Worm (Caenorhabditis elegans) whole organism, young adult: Measurements from ENCODE around the gene clec-140.
A peak's percentile ranks its signal among the peaks of the same experiment; 100 is the strongest.

Source experiments
- D2030.7 ChIP-seq: fragments of 200-800 bp; sonication (Bioruptor generic); IDR thresholded peaks from 2 replicates; pipeline ENCODE4 v1.3.6; 2022; ENCODE audit warnings: missing genetic modification reagents, missing genetic modification characterization, missing compliant biosample characterization
- F52B5.7 ChIP-seq: sonication (generic microtip); optimal IDR thresholded peaks from 2 replicates; lab custom pipeline; 2016; ENCODE audit warnings: mild to moderate bottlenecking, missing genetic modification characterization, missing compliant biosample characterization
- F57C9.4 ChIP-seq: sonication (generic microtip); optimal IDR thresholded peaks from 2 replicates; lab custom pipeline; 2017; ENCODE audit warnings: mild to moderate bottlenecking, missing genetic modification characterization, missing compliant biosample characterization
- K12H6.12 ChIP-seq: fragments of 200-800 bp; sonication (Bioruptor generic); optimal IDR thresholded peaks from 2 replicates; lab custom pipeline; 2018; ENCODE audit warnings: mild to moderate bottlenecking, missing genetic modification characterization, missing compliant biosample characterization
- T07F8.4 ChIP-seq: sonication (generic microtip); optimal IDR thresholded peaks from 2 replicates; lab custom pipeline; 2016; ENCODE audit warnings: mild to moderate bottlenecking, missing genetic modification characterization, moderate library complexity, missing compliant biosample characterization
- T26A5.8 ChIP-seq: sonication (generic microtip); optimal IDR thresholded peaks from 2 replicates; lab custom pipeline; 2016; ENCODE audit warnings: missing genetic modification characterization, missing compliant biosample characterization
- Y79H2A.3 ChIP-seq: fragments of 200-800 bp; sonication (Bioruptor generic); conservative IDR thresholded peaks from 2 replicates; pipeline ENCODE4 v1.3.6; 2022; ENCODE audit warnings: missing genetic modification reagents, missing genetic modification characterization, missing compliant biosample characterization
- Y95B8A.8 ChIP-seq: fragments of 200-800 bp; sonication (Bioruptor generic); IDR thresholded peaks from 2 replicates; pipeline ENCODE4 v1.3.6; 2022; ENCODE audit warnings: missing genetic modification reagents, missing genetic modification characterization, missing compliant biosample characterization
- ama-1 ChIP-seq, 3 experiments: fragments of 150-350 bp in 1 of 3; sonication (generic microtip) in 2 of 3; optimal IDR thresholded peaks; 2 replicates each; lab custom pipeline; 2014 to 2018; ENCODE audit warnings: missing biosample characterization in 2 of 3, missing genetic modification characterization in 2 of 3, missing genetic modification reagents in 2 of 3
- aptf-2 ChIP-seq: fragments of 200-800 bp; sonication (Bioruptor generic); conservative IDR thresholded peaks from 2 replicates; pipeline ENCODE4 v1.3.6; 2022; ENCODE audit warnings: missing genetic modification reagents, missing genetic modification characterization, missing compliant biosample characterization
- cebp-1 ChIP-seq, 2 experiments: fragments of 200-800 bp in 1 of 2; sonication (Bioruptor generic) in 1 of 2; sonication (generic microtip) in 1 of 2; IDR thresholded peaks in 1 of 2; optimal IDR thresholded peaks in 1 of 2; 2 replicates each; pipeline versions ENCODE4 v1.3.6 to Lab custom; 2017 to 2022; ENCODE audit warnings: missing compliant biosample characterization in 2 of 2, missing genetic modification characterization in 2 of 2, mild to moderate bottlenecking in 1 of 2, missing genetic modification reagents in 1 of 2, moderate library complexity in 1 of 2
- ceh-58 ChIP-seq: fragments of 200-800 bp; sonication (Bioruptor generic); IDR thresholded peaks from 2 replicates; pipeline ENCODE4 v1.3.6; 2022; ENCODE audit warnings: missing genetic modification characterization, missing compliant biosample characterization
- egrh-3 ChIP-seq: fragments of 200-800 bp; sonication (Bioruptor generic); IDR thresholded peaks from 2 replicates; pipeline ENCODE4 v1.3.6; 2022; ENCODE audit warnings: missing genetic modification reagents, missing genetic modification characterization, missing compliant biosample characterization
- ets-4 ChIP-seq: fragments of 200-800 bp; sonication (Bioruptor generic); optimal IDR thresholded peaks from 2 replicates; lab custom pipeline; 2018; ENCODE audit warnings: mild to moderate bottlenecking, missing genetic modification characterization, missing compliant biosample characterization
- him-1 ChIP-seq: sonication (generic microtip); optimal IDR thresholded peaks from 2 replicates; lab custom pipeline; 2016; ENCODE audit warnings: missing genotype, missing genetic modification reagents, missing genetic modification characterization, missing compliant biosample characterization
- let-526 ChIP-seq: fragments of 200-800 bp; sonication (Bioruptor generic); IDR thresholded peaks from 2 replicates; pipeline ENCODE4 v1.3.6; 2022; ENCODE audit warnings: missing genetic modification reagents, missing genetic modification characterization, missing compliant biosample characterization
- let-607 ChIP-seq, 2 experiments: fragments of 200-800 bp in 1 of 2; sonication (Bioruptor generic) in 1 of 2; sonication (generic microtip) in 1 of 2; optimal IDR thresholded peaks; 2 replicates each; lab custom pipeline; 2016 to 2018; ENCODE audit warnings: mild to moderate bottlenecking in 2 of 2, missing compliant biosample characterization in 2 of 2, missing genetic modification characterization in 2 of 2, moderate library complexity in 2 of 2, missing genotype in 1 of 2
- lin-26 ChIP-seq: fragments of 200-800 bp; sonication (Bioruptor generic); IDR thresholded peaks from 2 replicates; pipeline ENCODE4 v1.3.6; 2022; ENCODE audit warnings: missing genetic modification reagents, missing genetic modification characterization, missing compliant biosample characterization
- lin-35 ChIP-seq, 3 experiments: fragments of 150-350 bp in 2 of 3; sonication (generic microtip) in 1 of 3; optimal IDR thresholded peaks; 2 replicates each; lab custom pipeline; 2014 to 2018; ENCODE audit warnings: missing biosample characterization in 3 of 3, missing genetic modification characterization in 3 of 3, missing genetic modification reagents in 3 of 3
- lin-54 ChIP-seq: fragments of 200-800 bp; sonication (Bioruptor generic); optimal IDR thresholded peaks from 2 replicates; lab custom pipeline; 2018; ENCODE audit warnings: mild to moderate bottlenecking, missing genetic modification characterization, missing compliant biosample characterization
- lsl-1 ChIP-seq: fragments of 200-800 bp; sonication (Bioruptor generic); optimal IDR thresholded peaks from 2 replicates; lab custom pipeline; 2018; ENCODE audit warnings: mild to moderate bottlenecking, missing genetic modification characterization, moderate library complexity, missing compliant biosample characterization
- madf-3 ChIP-seq: fragments of 200-800 bp; sonication (Bioruptor generic); IDR thresholded peaks from 2 replicates; pipeline ENCODE4 v1.3.6; 2022; ENCODE audit warnings: missing genetic modification reagents, missing genetic modification characterization, missing compliant biosample characterization
- mel-28 ChIP-seq: sonication (generic microtip); optimal IDR thresholded peaks from 2 replicates; lab custom pipeline; 2016; ENCODE audit warnings: borderline replicate concordance, mild to moderate bottlenecking, missing genetic modification characterization, missing compliant biosample characterization
- nfya-1 ChIP-seq: sonication (generic microtip); optimal IDR thresholded peaks from 2 replicates; lab custom pipeline; 2017; ENCODE audit warnings: antibody characterized with exemption, missing compliant biosample characterization, missing genetic modification characterization, borderline replicate concordance; ENCODE audit not compliant: insufficient read depth
- nhr-120 ChIP-seq: fragments of 200-800 bp; sonication (Bioruptor generic); IDR thresholded peaks from 2 replicates; pipeline ENCODE4 v1.3.6; 2022; ENCODE audit warnings: missing genetic modification characterization, missing compliant biosample characterization
- nhr-179 ChIP-seq: sonication (generic microtip); optimal IDR thresholded peaks from 2 replicates; lab custom pipeline; 2016; ENCODE audit warnings: mild to moderate bottlenecking, missing genetic modification characterization, missing compliant biosample characterization
- nhr-80 ChIP-seq: sonication (generic microtip); optimal IDR thresholded peaks from 2 replicates; lab custom pipeline; 2016; ENCODE audit warnings: missing genetic modification characterization, missing compliant biosample characterization
- rpc-1 ChIP-seq, 2 experiments: fragments of 150-350 bp in 1 of 2; sonication (generic microtip) in 1 of 2; optimal IDR thresholded peaks; 2 replicates each; lab custom pipeline; 2014 to 2018; ENCODE audit warnings: missing biosample characterization in 1 of 2, missing genetic modification characterization in 1 of 2, missing genetic modification reagents in 1 of 2, missing genotype in 1 of 2
- snpc-4 ChIP-seq, 5 experiments: fragments of 150-350 bp in 1 of 5; sonication (generic microtip) in 4 of 5; optimal IDR thresholded peaks; 2 replicates each; lab custom pipeline; 2014 to 2018; ENCODE audit warnings: missing genetic modification characterization in 5 of 5, missing biosample characterization in 3 of 5, antibody characterized with exemption in 2 of 5, mild to moderate bottlenecking in 2 of 5, missing compliant biosample characterization in 2 of 5, missing genotype in 2 of 5, moderate library complexity in 2 of 5, missing genetic modification reagents in 1 of 5
- somi-1 ChIP-seq: fragments of 200-800 bp; sonication (Bioruptor generic); optimal IDR thresholded peaks from 2 replicates; lab custom pipeline; 2018; ENCODE audit warnings: mild to moderate bottlenecking, missing genetic modification characterization, missing compliant biosample characterization
- sptf-2 ChIP-seq: fragments of 200-800 bp; sonication (Bioruptor generic); optimal IDR thresholded peaks from 2 replicates; lab custom pipeline; 2018; ENCODE audit warnings: mild to moderate bottlenecking, missing genetic modification characterization, missing compliant biosample characterization
- xnd-1 ChIP-seq: sonication (generic microtip); optimal IDR thresholded peaks from 2 replicates; lab custom pipeline; 2016; ENCODE audit warnings: missing genotype, missing genetic modification reagents, missing genetic modification characterization, missing compliant biosample characterization
- zfh-2 ChIP-seq: fragments of 200-800 bp; sonication (Bioruptor generic); conservative IDR thresholded peaks from 2 replicates; pipeline ENCODE4 v1.3.6; 2022; ENCODE audit warnings: missing genetic modification reagents, missing genetic modification characterization, missing compliant biosample characterization
- ztf-18 ChIP-seq: sonication (generic microtip); optimal IDR thresholded peaks from 2 replicates; lab custom pipeline; 2016; ENCODE audit warnings: missing genotype, mild to moderate bottlenecking, missing genetic modification characterization, missing compliant biosample characterization
- ztf-6 ChIP-seq: fragments of 200-800 bp; sonication (Bioruptor generic); IDR thresholded peaks from 2 replicates; pipeline ENCODE4 v1.3.6; 2022; ENCODE audit warnings: missing genetic modification reagents, missing genetic modification characterization, missing compliant biosample characterization

The clec-140 gene

ce11 chrII:4673670-4674069, 810 bp downstream of the clec-140 start:
- no peak for TF ChIP-seq madf-3 (GFP tag; lab: Robert Waterston, UW)
- TF ChIP-seq somi-1 = no peak
- TF ChIP-seq ztf-18 (tag; lab: Kevin White, UChicago) = no peak
- TF ChIP-seq let-526 (GFP tag; lab: Robert Waterston, UW) = no peak
- no peak for TF ChIP-seq snpc-4 (GFP tag; optimal IDR thresholded peaks at IDR 0.05; lab: Kevin White, UChicago)
- no peak for TF ChIP-seq snpc-4 (tag; optimal IDR thresholded peaks at IDR 0.05; lab: Kevin White, UChicago)
- TF ChIP-seq sptf-2 (GFP tag; lab: Kevin White, UChicago) = no peak
- no peak for TF ChIP-seq zfh-2 (GFP tag; lab: Robert Waterston, UW)
- TF ChIP-seq lin-35 (GFP tag; optimal IDR thresholded peaks at IDR 0.05; lab: Kevin White, UChicago) = no peak
- TF ChIP-seq let-607 (tag; optimal IDR thresholded peaks at IDR 0.05; lab: Kevin White, UChicago) = no peak
- TF ChIP-seq xnd-1 (tag; lab: Kevin White, UChicago) = no peak
- no peak for TF ChIP-seq nhr-120 (GFP tag; lab: Robert Waterston, UW)
- TF ChIP-seq Y95B8A.8 = no peak
- no peak for TF ChIP-seq T07F8.4 (tag; lab: Kevin White, UChicago)
- TF ChIP-seq egrh-3 (GFP tag; lab: Robert Waterston, UW) = no peak
- TF ChIP-seq ama-1 (optimal IDR thresholded peaks at IDR 0.05; lab: Kevin White, UChicago) = no peak
- no peak for TF ChIP-seq ama-1 (GFP tag; optimal IDR thresholded peaks at IDR 0.05; lab: Kevin White, UChicago)
- TF ChIP-seq ceh-58 (GFP tag; lab: Robert Waterston, UW) = no peak
- TF ChIP-seq, all 124 proteins: peak for 0

DNA sequence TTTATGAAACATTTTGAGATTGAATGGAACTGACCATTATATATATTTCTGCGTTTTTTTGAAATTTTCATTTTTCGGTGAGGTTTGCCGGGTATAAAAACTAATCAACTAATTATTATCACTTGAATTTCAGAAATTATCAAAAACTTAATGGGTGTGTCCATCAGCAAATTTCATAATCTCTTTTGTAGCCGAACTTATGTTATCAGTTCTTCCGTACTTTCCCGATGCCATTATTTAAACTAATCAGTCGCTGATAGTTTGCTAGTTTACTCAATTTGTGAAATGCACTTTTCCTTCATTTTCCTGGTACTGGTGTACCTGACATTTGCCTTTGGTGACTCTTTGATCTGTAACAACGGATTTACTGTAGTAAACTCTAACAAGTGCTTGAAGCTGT, 1.3 kb downstream of the clec-140 start:
- no peak for TF ChIP-seq cebp-1 (GFP tag; IDR thresholded peaks at IDR 0.05; lab: Robert Waterston, UW)
- TF ChIP-seq cebp-1 (tag; optimal IDR thresholded peaks at IDR 0.05; lab: Kevin White, UChicago) = no peak
- no peak for TF ChIP-seq let-607 (tag; optimal IDR thresholded peaks at IDR 0.05; lab: Kevin White, UChicago)
- TF ChIP-seq lin-54 = no peak
- peak; percentile 74 for TF ChIP-seq nhr-80 (tag; lab: Kevin White, UChicago)
- TF ChIP-seq mel-28 (tag; lab: Kevin White, UChicago) = no peak

ce11 chrII:4675481-4675880, 2.6 kb downstream of the clec-140 start, which contains the start of gene T05A7.3:
Gene T05A7.3, plus strand, starts transcription at chrII:4675781.
- TF ChIP-seq rpc-1 (optimal IDR thresholded peaks at IDR 0.05; lab: Kevin White, UChicago) = no peak
- no peak for TF ChIP-seq rpc-1 (tag; optimal IDR thresholded peaks at IDR 0.05; lab: Kevin White, UChicago)
- no peak for TF ChIP-seq aptf-2 (GFP tag; lab: Robert Waterston, UW)
- TF ChIP-seq T26A5.8 (tag; lab: Kevin White, UChicago) = no peak
- TF ChIP-seq nhr-120 (GFP tag; lab: Robert Waterston, UW) = no peak
- TF ChIP-seq madf-3 (GFP tag; lab: Robert Waterston, UW) = no peak
- TF ChIP-seq ets-4 (GFP tag; lab: Kevin White, UChicago) = no peak
- no peak for TF ChIP-seq lin-54
- TF ChIP-seq F52B5.7 (tag; lab: Kevin White, UChicago) = no peak
- TF ChIP-seq nhr-179 = no peak
- no peak for TF ChIP-seq Y79H2A.3 (GFP tag; lab: Robert Waterston, UW)
- no peak for TF ChIP-seq lin-26 (GFP tag; lab: Robert Waterston, UW)
- TF ChIP-seq ama-1 (optimal IDR thresholded peaks at IDR 0.05; lab: Kevin White, UChicago) = no peak
- no peak for TF ChIP-seq ama-1 (GFP tag; optimal IDR thresholded peaks at IDR 0.05; lab: Kevin White, UChicago)
- TF ChIP-seq, all 124 proteins: peak for 0

DNA sequence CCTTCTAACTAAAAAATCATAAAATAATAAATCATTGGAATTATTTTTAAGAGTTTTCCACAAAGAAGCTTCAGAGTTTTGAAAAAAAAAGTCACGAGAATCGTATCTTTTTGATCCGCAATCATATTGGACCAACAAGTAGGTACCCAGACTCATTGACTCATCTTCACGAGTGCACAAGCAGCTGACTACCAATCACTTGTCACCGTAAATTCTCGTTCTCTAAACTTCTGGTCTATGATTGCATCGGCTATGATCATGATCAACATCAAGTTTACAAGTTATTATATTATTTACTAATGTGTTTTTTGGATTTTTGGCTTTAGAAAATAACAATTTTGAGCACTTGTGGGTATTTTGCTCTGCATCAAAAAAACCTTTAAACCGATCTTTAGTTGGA, 3.4 kb downstream of the clec-140 start:
- no peak for TF ChIP-seq ceh-58 (GFP tag; lab: Robert Waterston, UW)
- no peak for TF ChIP-seq K12H6.12 (tag; lab: Kevin White, UChicago)
- no peak for TF ChIP-seq nfya-1 (tag; lab: Kevin White, UChicago)
- TF ChIP-seq him-1 (tag; lab: Kevin White, UChicago) = no peak
- no peak for TF ChIP-seq D2030.7 (GFP tag; lab: Robert Waterston, UW)
- TF ChIP-seq lsl-1 = no peak
- TF ChIP-seq F57C9.4 = no peak
- TF ChIP-seq ztf-6 (GFP tag; lab: Robert Waterston, UW) = no peak
